Fruit fly (Drosophila melanogaster) whole organism, wandering third instar larva: ENCODE results near the gene CAHbeta.

ENCODE experiments used
- Abd-B ChIP-seq: fragments of >200 bp; optimal IDR thresholded peaks from 2 replicates; lab custom pipeline; 2017; ENCODE audit warnings: missing biosample characterization, missing genetic modification characterization
- CG9705 ChIP-seq: fragments of 200-800 bp; sonication (Bioruptor generic); optimal IDR thresholded peaks from 2 replicates; lab custom pipeline; 2018; ENCODE audit warnings: missing biosample characterization, mild to moderate bottlenecking, missing genetic modification characterization
- CrebA ChIP-seq: fragments of 200-800 bp; sonication (Bioruptor generic); optimal IDR thresholded peaks from 2 replicates; lab custom pipeline; 2016; ENCODE audit warnings: missing biosample characterization, mild to moderate bottlenecking, missing genetic modification characterization, borderline replicate concordance
- Dfd ChIP-seq: fragments of >200 bp; optimal IDR thresholded peaks from 2 replicates; lab custom pipeline; 2017; ENCODE audit warnings: missing biosample characterization, missing genetic modification characterization
- Dif ChIP-seq: fragments of 200-275, 200-300 bp; sonication (Bioruptor generic); optimal IDR thresholded peaks from 2 replicates; lab custom pipeline; 2018; ENCODE audit warnings: missing biosample characterization, missing genetic modification characterization; ENCODE audit not compliant: partially characterized antibody
- HLH106 ChIP-seq: fragments of 200-800 bp; optimal IDR thresholded peaks from 3 replicates; lab custom pipeline; 2019; ENCODE audit warnings: missing biosample characterization, mild to moderate bottlenecking, missing genetic modification characterization, moderate library complexity
- Hnf4 ChIP-seq: fragments of 200-800 bp; sonication (Bioruptor generic); optimal IDR thresholded peaks from 2 replicates; lab custom pipeline; 2016; ENCODE audit warnings: missing biosample characterization, mild to moderate bottlenecking, missing genetic modification characterization
- Jra ChIP-seq: sonication (Bioruptor generic); optimal IDR thresholded peaks from 2 replicates; lab custom pipeline; 2016; ENCODE audit warnings: missing biosample characterization, missing genetic modification characterization
- Myc ChIP-seq: fragments of >200 bp; optimal IDR thresholded peaks from 2 replicates; lab custom pipeline; 2017
- N ChIP-seq: fragments of >200 bp; optimal IDR thresholded peaks from 2 replicates; lab custom pipeline; 2018; ENCODE audit warnings: missing biosample characterization, missing external identifiers, missing genetic modification characterization
- OdsH ChIP-seq: fragments of 200-800 bp; sonication (Bioruptor generic); optimal IDR thresholded peaks from 2 replicates; lab custom pipeline; 2016; ENCODE audit warnings: missing biosample characterization, mild to moderate bottlenecking, missing genetic modification characterization
- Rel ChIP-seq, 2 experiments: fragments of 200-800 bp; sonication (Bioruptor generic) in 1 of 2; optimal IDR thresholded peaks; 2 replicates in 1 of 2; 3 replicates in 1 of 2; lab custom pipeline; 2016 to 2019; ENCODE audit warnings: mild to moderate bottlenecking in 2 of 2, missing biosample characterization in 2 of 2, missing genetic modification characterization in 2 of 2, moderate library complexity in 1 of 2
- Sp1 ChIP-seq: fragments of 200-800 bp; sonication (Bioruptor generic); optimal IDR thresholded peaks from 3 replicates; lab custom pipeline; 2019; ENCODE audit warnings: missing biosample characterization, mild to moderate bottlenecking, missing genetic modification characterization, moderate library complexity
- br ChIP-seq: fragments of 200-800 bp; sonication (Bioruptor generic); optimal IDR thresholded peaks from 2 replicates; lab custom pipeline; 2016; ENCODE audit warnings: missing biosample characterization, missing genetic modification characterization
- dmrt93B ChIP-seq: fragments of 200-800 bp; sonication (Bioruptor generic); optimal IDR thresholded peaks from 2 replicates; lab custom pipeline; 2018; ENCODE audit warnings: missing biosample characterization, mild to moderate bottlenecking, missing genetic modification characterization
- dsf ChIP-seq: sonication (Bioruptor generic); optimal IDR thresholded peaks from 2 replicates; lab custom pipeline; 2016; ENCODE audit warnings: missing biosample characterization, missing genetic modification characterization, borderline replicate concordance
- ey ChIP-seq: fragments of 200-800 bp; sonication (Bioruptor generic); optimal IDR thresholded peaks from 2 replicates; lab custom pipeline; 2016; ENCODE audit warnings: missing biosample characterization, missing genetic modification characterization
- foxo ChIP-seq, 2 experiments: fragments of 200-800 bp; sonication (Bioruptor generic); optimal IDR thresholded peaks; 2 replicates in 1 of 2; 3 replicates in 1 of 2; lab custom pipeline; 2016 to 2017; ENCODE audit warnings: missing biosample characterization in 2 of 2, missing genetic modification characterization in 2 of 2
- fru ChIP-seq: fragments of 200-800 bp; sonication (Bioruptor generic); optimal IDR thresholded peaks from 3 replicates; lab custom pipeline; 2016; ENCODE audit warnings: missing biosample characterization, mild to moderate bottlenecking, missing genetic modification characterization
- h ChIP-seq: fragments of 200-800 bp; sonication (Bioruptor generic); optimal IDR thresholded peaks from 3 replicates; lab custom pipeline; 2016; ENCODE audit warnings: missing biosample characterization, mild to moderate bottlenecking, missing genetic modification characterization
- jim ChIP-seq: fragments of 175-275, 200-325 bp; sonication (Bioruptor generic); optimal IDR thresholded peaks from 2 replicates; lab custom pipeline; 2016; ENCODE audit warnings: missing biosample characterization, mild to moderate bottlenecking, missing genetic modification characterization
- lola ChIP-seq: fragments of >200 bp; optimal IDR thresholded peaks from 2 replicates; lab custom pipeline; 2017; ENCODE audit warnings: missing biosample characterization, missing genetic modification characterization
- pan ChIP-seq: fragments of >200 bp; optimal IDR thresholded peaks from 2 replicates; lab custom pipeline; 2017
- psq ChIP-seq: fragments of 200-800 bp; sonication (Bioruptor generic); optimal IDR thresholded peaks from 3 replicates; lab custom pipeline; 2017; ENCODE audit warnings: missing biosample characterization, mild to moderate bottlenecking, missing genetic modification characterization, moderate library complexity
- rgr ChIP-seq: fragments of 200-800 bp; sonication (Bioruptor generic); optimal IDR thresholded peaks from 3 replicates; lab custom pipeline; 2016; ENCODE audit warnings: missing biosample characterization, mild to moderate bottlenecking, missing genetic modification characterization
- sage ChIP-seq: fragments of 200-800 bp; sonication (Bioruptor generic); optimal IDR thresholded peaks from 2 replicates; lab custom pipeline; 2016; ENCODE audit warnings: missing biosample characterization, mild to moderate bottlenecking, missing genetic modification characterization
- tai ChIP-seq: sonication (Bioruptor generic); optimal IDR thresholded peaks from 2 replicates; lab custom pipeline; 2016; ENCODE audit warnings: missing biosample characterization, missing genetic modification characterization
- usp ChIP-seq: fragments of >200 bp; optimal IDR thresholded peaks from 2 replicates; lab custom pipeline; 2017; ENCODE audit warnings: missing biosample characterization, missing genetic modification characterization
- woc ChIP-seq: sonication (Bioruptor generic); optimal IDR thresholded peaks from 2 replicates; lab custom pipeline; 2016; ENCODE audit warnings: missing biosample characterization, mild to moderate bottlenecking, missing genetic modification characterization

The CAHbeta gene

dm6 chr3R:8962860-8963755 lies 17.6 kb upstream of the CAHbeta start, which contains the start of gene ich:
Gene ich, minus strand, starts transcription at chr3R:8963037.
- TF ChIP-seq psq (GFP tag; lab: Kevin White, UChicago), result peak; percentile 26
- TF ChIP-seq br (GFP tag; lab: Kevin White, UChicago), result no peak
- no peak for TF ChIP-seq Sp1
- no peak for TF ChIP-seq Dfd
- no peak for TF ChIP-seq ey (GFP tag; lab: Kevin White, UChicago)
- TF ChIP-seq, all 38 proteins: peak for 1

dm6 chr3R:8963756-8964342 lies 16.8 kb upstream of the CAHbeta start:
- TF ChIP-seq usp (GFP tag; lab: Kevin White, UChicago), result no peak
- TF ChIP-seq lola (GFP tag; lab: Kevin White, UChicago), result no peak
- no peak for TF ChIP-seq HLH106 (tag; lab: Kevin White, UChicago)
- no peak for TF ChIP-seq N (GFP tag; lab: Kevin White, UChicago)
- no peak for TF ChIP-seq pan (lab: Kevin White, UChicago)
- TF ChIP-seq jim (GFP tag; lab: Kevin White, UChicago), result no peak
- TF ChIP-seq Dif (GFP tag; lab: Kevin White, UChicago), result no peak
- TF ChIP-seq ey (GFP tag; lab: Kevin White, UChicago), result no peak
- no peak for TF ChIP-seq CrebA (GFP tag; lab: Kevin White, UChicago)
- no peak for TF ChIP-seq tai (GFP tag; lab: Kevin White, UChicago)
- TF ChIP-seq psq (GFP tag; lab: Kevin White, UChicago), result no peak
- TF ChIP-seq Myc, result no peak
- TF ChIP-seq CG9705 (GFP tag; lab: Kevin White, UChicago), result no peak

dm6 chr3R:8965546-8965945 lies 15.1 kb upstream of the CAHbeta start:
- TF ChIP-seq psq (GFP tag; lab: Kevin White, UChicago) (no peak), Dif (GFP tag; lab: Kevin White, UChicago) (no peak), rgr (no peak), Myc (no peak), usp (GFP tag; lab: Kevin White, UChicago) (no peak)

dm6 chr3R:8966598-8966997 lies 14.1 kb upstream of the CAHbeta start:
- TF ChIP-seq tai (GFP tag; lab: Kevin White, UChicago) (no peak), jim (GFP tag; lab: Kevin White, UChicago) (no peak), Jra (no peak), usp (GFP tag; lab: Kevin White, UChicago) (no peak), dsf (GFP tag; lab: Kevin White, UChicago) (no peak), foxo (GFP tag; optimal IDR thresholded peaks at IDR 0.05; lab: Kevin White, UChicago) (no peak), Sp1 (no peak), Dfd (no peak), woc (GFP tag; lab: Kevin White, UChicago) (no peak), h (no peak), HLH106 (tag; lab: Kevin White, UChicago) (no peak), Abd-B (GFP tag; lab: Kevin White, UChicago) (no peak)

dm6 chr3R:8968837-8969236 lies 11.8 kb upstream of the CAHbeta start:
- TF ChIP-seq rgr (peak; percentile 27), ey (GFP tag; lab: Kevin White, UChicago) (peak; percentile 38), Dfd (no peak), dmrt93B (GFP tag; lab: Kevin White, UChicago) (peak; percentile 8), HLH106 (tag; lab: Kevin White, UChicago) (peak; percentile 48), Rel (GFP tag; optimal IDR thresholded peaks at IDR 0.05; lab: Kevin White, UChicago) (no peak), Rel (tag; optimal IDR thresholded peaks at IDR 0.05; lab: Kevin White, UChicago) (no peak), foxo (GFP tag; optimal IDR thresholded peaks at IDR 0.05; lab: Kevin White, UChicago) (peak in 1 of 2 experiments; percentile 62), h (peak; percentile 55), woc (GFP tag; lab: Kevin White, UChicago) (peak; percentile 21), OdsH (GFP tag; lab: Kevin White, UChicago) (peak; percentile 66), fru (GFP tag; lab: Kevin White, UChicago) (peak; percentile 42), sage (GFP tag; lab: Kevin White, UChicago) (no peak), Hnf4 (GFP tag; lab: Kevin White, UChicago) (peak; percentile 10), N (GFP tag; lab: Kevin White, UChicago) (no peak), Sp1 (peak; percentile 33), br (GFP tag; lab: Kevin White, UChicago) (peak; percentile 50)
